Worm (Caenorhabditis elegans) whole organism, midembryonic: ENCODE data around the gene F40H3.3.

Experiments used
- T22C8.4 ChIP-seq: fragments of 200-800 bp; sonication (Bioruptor generic); IDR thresholded peaks from 2 replicates; pipeline ENCODE4 v1.3.6; 2022; ENCODE audit warnings: missing genetic modification characterization, missing compliant biosample characterization
- cog-1 ChIP-seq: sonication (generic microtip); optimal IDR thresholded peaks from 2 replicates; lab custom pipeline; 2016; ENCODE audit warnings: missing genetic modification characterization, missing compliant biosample characterization
- flt-1 ChIP-seq: fragments of 200-800 bp; sonication (Bioruptor generic); IDR thresholded peaks from 2 replicates; pipeline ENCODE4 v1.3.6; 2022; ENCODE audit warnings: missing genetic modification characterization, missing compliant biosample characterization
- klf-2 ChIP-seq: fragments of 200-800 bp; sonication (Bioruptor generic); conservative IDR thresholded peaks from 2 replicates; pipeline ENCODE4 v1.3.6; 2022; ENCODE audit warnings: missing genetic modification reagents, missing genetic modification characterization, missing compliant biosample characterization
- med-1 ChIP-seq: sonication (generic microtip); optimal IDR thresholded peaks from 2 replicates; lab custom pipeline; 2017; ENCODE audit warnings: missing genetic modification characterization, mild to moderate bottlenecking, missing compliant biosample characterization, antibody characterized with exemption, missing genetic modification reagents; ENCODE audit not compliant: insufficient read depth
- ref-1 ChIP-seq: fragments of 200-800 bp; sonication (Bioruptor generic); conservative IDR thresholded peaks from 2 replicates; pipeline ENCODE4 v1.3.6; 2022; ENCODE audit warnings: missing genetic modification reagents, missing genetic modification characterization, missing compliant biosample characterization
- tab-1 ChIP-seq: fragments of 200-800 bp; sonication (Bioruptor generic); IDR thresholded peaks from 2 replicates; pipeline ENCODE4 v1.3.6; 2022; ENCODE audit warnings: missing genetic modification characterization, missing compliant biosample characterization
- ztf-23 ChIP-seq: fragments of 200-800 bp; sonication (Bioruptor generic); IDR thresholded peaks from 2 replicates; pipeline ENCODE4 v1.3.6; 2022; ENCODE audit warnings: missing genetic modification reagents, missing genetic modification characterization, missing compliant biosample characterization
- ztf-29 ChIP-seq: fragments of 200-800 bp; sonication (Bioruptor generic); IDR thresholded peaks from 2 replicates; pipeline ENCODE4 v1.3.6; 2022; ENCODE audit warnings: missing genetic modification reagents, missing genetic modification characterization, missing compliant biosample characterization

DNA sequence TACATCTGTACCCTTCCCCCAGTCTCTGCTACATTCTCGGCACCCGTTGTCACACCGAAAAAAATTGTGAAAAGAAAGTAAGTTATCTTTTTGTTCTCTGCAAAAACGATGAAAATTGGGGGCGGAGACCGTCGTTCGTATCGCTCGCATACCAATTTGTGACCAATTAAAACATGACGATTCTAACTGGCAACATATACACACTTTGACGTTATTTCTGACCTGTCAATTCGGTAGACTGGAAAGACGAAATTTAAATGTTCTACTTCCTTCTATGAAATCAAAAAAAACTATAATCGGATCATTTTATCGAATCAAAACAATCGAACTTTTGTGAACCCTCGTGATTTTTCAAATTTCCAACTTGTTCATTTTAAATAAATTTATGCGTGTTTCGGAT lies 9.2 kb downstream of the F40H3.3 start:
- TF ChIP-seq tab-1, result no peak
- no peak for TF ChIP-seq flt-1
- no peak for TF ChIP-seq klf-2 (GFP tag; lab: Robert Waterston, UW)
- no peak for TF ChIP-seq ref-1 (GFP tag; lab: Robert Waterston, UW)
- no peak for TF ChIP-seq ztf-29 (GFP tag; lab: Robert Waterston, UW)
- no peak for TF ChIP-seq T22C8.4 (GFP tag; lab: Robert Waterston, UW)
- TF ChIP-seq cog-1, result no peak
- TF ChIP-seq ztf-23, result no peak
- TF ChIP-seq med-1 (GFP tag; lab: Kevin White, UChicago), result no peak
